Worm (Caenorhabditis elegans): ENCODE measurements around the gene sbds-1.

The sbds-1 gene

ce11 chrIII:598687-599086 is 39.5 kb downstream of the sbds-1 start, which contains the start of gene Y55B1AR.2:
Y55B1AR.2 (minus strand) TSS chrIII:598787.
- no peak for TF ChIP-seq madf-6 (GFP tag; IDR thresholded peaks at IDR 0.05)
- no peak for TF ChIP-seq egl-18 (GFP tag; IDR thresholded peaks at IDR 0.05)
- no peak for TF ChIP-seq unc-62 (GFP tag; optimal IDR thresholded peaks at IDR 0.05)
- TF ChIP-seq C06A6.2 (GFP tag; conservative IDR thresholded peaks at IDR 0.05) = no peak
- no peak for TF ChIP-seq ZK185.1 (tag; optimal IDR thresholded peaks at IDR 0.05; ENCODE audit: poor library complexity, severe bottlenecking)
- no peak for TF ChIP-seq xnd-1 (tag; optimal IDR thresholded peaks at IDR 0.05)
- TF ChIP-seq unc-130 (GFP tag; optimal IDR thresholded peaks at IDR 0.05) = no peak
- TF ChIP-seq aptf-3 (GFP tag; IDR thresholded peaks at IDR 0.05) = no peak
- TF ChIP-seq somi-1 (GFP tag; optimal IDR thresholded peaks at IDR 0.05) = no peak
- TF ChIP-seq Y53G8AR.9 (GFP tag; conservative IDR thresholded peaks at IDR 0.05) = no peak
- no peak for TF ChIP-seq nfya-2 (GFP tag; IDR thresholded peaks at IDR 0.05)
- TF ChIP-seq lin-54 (GFP tag; optimal IDR thresholded peaks at IDR 0.05) = no peak
- no peak for TF ChIP-seq F10E7.11 (tag; optimal IDR thresholded peaks at IDR 0.05)
- no peak for TF ChIP-seq T26A5.8 (tag; optimal IDR thresholded peaks at IDR 0.05)
- no peak for TF ChIP-seq F57A8.1 (GFP tag; optimal IDR thresholded peaks at IDR 0.05)
- no peak for TF ChIP-seq ceh-27 (GFP tag; optimal IDR thresholded peaks at IDR 0.05)
- no peak for TF ChIP-seq mes-4 (tag; optimal IDR thresholded peaks at IDR 0.05)
- no peak for TF ChIP-seq rcor-1 (GFP tag; IDR thresholded peaks at IDR 0.05)

ce11 chrIII:598168-598567 is 40.1 kb downstream of the sbds-1 start:
- TF ChIP-seq athp-1 (tag; optimal IDR thresholded peaks at IDR 0.05) = no peak
- TF ChIP-seq F39B2.1 (GFP tag; IDR thresholded peaks at IDR 0.05) = no peak
- 0 out of 2 replicates have a peak, but pooled peaks have one; percentile 22 for TF ChIP-seq Y53G8AR.9 (GFP tag; conservative IDR thresholded peaks at IDR 0.05)
- TF ChIP-seq K12H6.12 (tag; optimal IDR thresholded peaks at IDR 0.05) = peak; percentile 25
- TF ChIP-seq hmg-1.2 (GFP tag; IDR thresholded peaks at IDR 0.05) = peak; percentile 96
- TF ChIP-seq cebp-1 (GFP tag; IDR thresholded peaks at IDR 0.05) = no peak
- peak; percentile 60 for TF ChIP-seq cebp-1 (tag; optimal IDR thresholded peaks at IDR 0.05)
- TF ChIP-seq zfh-2 (GFP tag; conservative IDR thresholded peaks at IDR 0.05) = peak; percentile 93
- no peak for TF ChIP-seq ceh-91 (GFP tag; IDR thresholded peaks at IDR 0.05)
- TF ChIP-seq ceh-27 (GFP tag; optimal IDR thresholded peaks at IDR 0.05) = peak; percentile 35
- peak; percentile 32; the same call in 1 of the 2 replicates for TF ChIP-seq mcd-1 (GFP tag; IDR thresholded peaks at IDR 0.05)
- no peak for TF ChIP-seq C06A6.2 (GFP tag; conservative IDR thresholded peaks at IDR 0.05)
- 0 out of 2 replicates have a peak, but pooled peaks have one; percentile 9 for TF ChIP-seq madf-3 (GFP tag; IDR thresholded peaks at IDR 0.05)
- peak; percentile 55 for TF ChIP-seq lin-40 (tag; optimal IDR thresholded peaks at IDR 0.05)
- TF ChIP-seq efl-1 (GFP tag; optimal IDR thresholded peaks at IDR 0.05) = peak; percentile 22
- 0 out of 2 replicates have a peak, but pooled peaks have one; percentile 14 for TF ChIP-seq egrh-3 (GFP tag; IDR thresholded peaks at IDR 0.05)
- TF ChIP-seq attf-5 (GFP tag; optimal IDR thresholded peaks at IDR 0.05) = peak; percentile 59
- TF ChIP-seq rcor-1 (GFP tag; IDR thresholded peaks at IDR 0.05) = 0 out of 2 replicates have a peak, but pooled peaks have one; percentile 6
- TF ChIP-seq ccch-3 (GFP tag; optimal IDR thresholded peaks at IDR 0.05) = no peak
- TF ChIP-seq chd-7 (tag; optimal IDR thresholded peaks at IDR 0.05) = peak; percentile 13

DNA sequence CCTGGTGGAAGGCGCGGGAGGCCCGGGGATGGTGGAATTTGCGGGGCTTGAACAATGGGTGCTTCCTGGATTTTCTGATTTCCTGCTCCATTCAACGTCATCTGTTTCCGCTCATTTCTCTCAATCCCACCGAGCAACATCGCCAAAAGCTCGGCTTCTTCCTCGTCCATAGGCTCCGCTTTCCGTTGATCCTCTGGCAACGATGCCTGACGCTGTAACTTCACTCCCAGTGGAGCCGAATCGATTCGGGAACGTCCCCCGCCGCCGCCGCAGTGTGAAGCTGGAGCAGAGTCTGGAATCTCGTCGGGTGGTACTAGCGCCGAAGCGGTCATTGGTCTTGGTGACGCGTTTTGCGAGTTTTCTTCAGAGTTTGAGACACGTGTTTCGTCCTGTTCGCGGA is 42.8 kb downstream of the sbds-1 start:
- TF ChIP-seq ztf-28 (GFP tag; IDR thresholded peaks at IDR 0.05) = 0 out of 2 replicates have a peak, but pooled peaks have one; percentile 36
- no peak for TF ChIP-seq B0261.1 (tag; optimal IDR thresholded peaks at IDR 0.05)
- TF ChIP-seq rcor-1 (GFP tag; IDR thresholded peaks at IDR 0.05) = no peak
- peak; percentile 42; the same call in 1 of the 2 replicates for TF ChIP-seq egrh-3 (GFP tag; IDR thresholded peaks at IDR 0.05)
- TF ChIP-seq zfh-2 (GFP tag; conservative IDR thresholded peaks at IDR 0.05) = peak; percentile 70
